Fruit fly (Drosophila melanogaster) whole organism, adult: ENCODE results near the gene CG2182.

ENCODE experiments used
- CG11617 ChIP-seq: fragments of 200-800 bp; sonication (Bioruptor generic); optimal IDR thresholded peaks from 2 replicates; lab custom pipeline; 2017; ENCODE audit warnings: mild to moderate bottlenecking, missing biosample characterization, missing genetic modification reagents, missing genetic modification characterization
- CG12768 ChIP-seq: fragments of 200-800 bp; sonication (Bioruptor generic); optimal IDR thresholded peaks from 2 replicates; lab custom pipeline; 2017; ENCODE audit warnings: missing biosample characterization, missing genetic modification characterization, mild to moderate bottlenecking, moderate library complexity, missing genetic modification reagents
- CG14711 ChIP-seq: fragments of 200-800 bp; sonication (Bioruptor generic); optimal IDR thresholded peaks from 2 replicates; lab custom pipeline; 2018; ENCODE audit warnings: missing biosample characterization, mild to moderate bottlenecking, missing genetic modification characterization, moderate library complexity
- CG1620 ChIP-seq: fragments of 200-800 bp; sonication (Bioruptor generic); optimal IDR thresholded peaks from 2 replicates; lab custom pipeline; 2016; ENCODE audit warnings: missing biosample characterization, missing genetic modification characterization
- CG33017 ChIP-seq: fragments of 200-800 bp; sonication (Bioruptor generic); optimal IDR thresholded peaks from 2 replicates; lab custom pipeline; 2018; ENCODE audit warnings: missing biosample characterization, mild to moderate bottlenecking, missing genetic modification characterization, moderate library complexity
- CG5204 ChIP-seq: fragments of 200-800 bp; sonication (Bioruptor generic); optimal IDR thresholded peaks from 2 replicates; lab custom pipeline; 2016; ENCODE audit warnings: missing biosample characterization, missing genetic modification characterization
- CG7045 ChIP-seq: fragments of 200-800 bp; sonication (Bioruptor generic); optimal IDR thresholded peaks from 2 replicates; lab custom pipeline; 2017; ENCODE audit warnings: missing biosample characterization, mild to moderate bottlenecking, missing genetic modification characterization
- CG7101 ChIP-seq: fragments of 200-800 bp; sonication (Bioruptor generic); optimal IDR thresholded peaks from 2 replicates; lab custom pipeline; 2018; ENCODE audit warnings: missing biosample characterization, mild to moderate bottlenecking, missing genetic modification characterization, moderate library complexity
- Clk ChIP-seq: fragments of 200-800 bp; sonication (Bioruptor generic); optimal IDR thresholded peaks from 2 replicates; lab custom pipeline; 2017; ENCODE audit warnings: missing biosample characterization, missing genetic modification characterization
- Crg-1 ChIP-seq: fragments of 200-800 bp; sonication (Bioruptor generic); optimal IDR thresholded peaks from 2 replicates; lab custom pipeline; 2016; ENCODE audit warnings: missing biosample characterization, missing genetic modification characterization
- Hr96 ChIP-seq: fragments of 200-800 bp; sonication (Bioruptor generic); optimal IDR thresholded peaks from 2 replicates; lab custom pipeline; 2016; ENCODE audit warnings: missing biosample characterization, missing genetic modification characterization
- Mnt ChIP-seq: fragments of 200-800 bp; sonication (Bioruptor generic); optimal IDR thresholded peaks from 2 replicates; lab custom pipeline; 2016; ENCODE audit warnings: missing biosample characterization, mild to moderate bottlenecking, missing genetic modification characterization
- bab1 ChIP-seq: fragments of 200-800 bp; sonication (Bioruptor generic); optimal IDR thresholded peaks from 3 replicates; lab custom pipeline; 2019; ENCODE audit warnings: missing biosample characterization, mild to moderate bottlenecking, missing genetic modification characterization, moderate library complexity
- cic ChIP-seq: fragments of 200-800 bp; sonication (Bioruptor generic); optimal IDR thresholded peaks from 2 replicates; lab custom pipeline; 2017; ENCODE audit warnings: missing biosample characterization, mild to moderate bottlenecking, missing genetic modification characterization, moderate library complexity
- cnc ChIP-seq, 2 experiments: fragments of >200 bp; optimal IDR thresholded peaks; 2 replicates each; lab custom pipeline; 2017
- kay ChIP-seq: fragments of 200-800 bp; sonication (Bioruptor generic); peaks from one replicate; lab custom pipeline; 2016; ENCODE audit warnings: missing biosample characterization, missing genetic modification characterization, borderline replicate concordance
- ovo ChIP-seq: fragments of 200-800 bp; sonication (Bioruptor generic); optimal IDR thresholded peaks from 2 replicates; lab custom pipeline; 2016; ENCODE audit warnings: missing biosample characterization, missing genetic modification characterization
- pad ChIP-seq: fragments of 200-800 bp; sonication (Bioruptor generic); optimal IDR thresholded peaks from 3 replicates; lab custom pipeline; 2017; ENCODE audit warnings: missing biosample characterization, missing genetic modification characterization, mild to moderate bottlenecking, moderate library complexity, missing genetic modification reagents
- tj ChIP-seq: fragments of 200-800 bp; sonication (Bioruptor generic); optimal IDR thresholded peaks from 3 replicates; lab custom pipeline; 2017; ENCODE audit warnings: missing biosample characterization, mild to moderate bottlenecking, missing genetic modification characterization, moderate library complexity
- toe ChIP-seq: fragments of 200-800 bp; sonication (Bioruptor generic); optimal IDR thresholded peaks from 2 replicates; lab custom pipeline; 2016; ENCODE audit warnings: missing biosample characterization, missing genetic modification characterization

CG2182 gene

dm6 chr3R:5622406-5622752 is 37.3 kb downstream of the CG2182 start:
- TF ChIP-seq cic (no peak), CG1620 (no peak), CG33017 (tag; lab: Kevin White, UChicago) (no peak), bab1 (GFP tag; lab: Kevin White, UChicago) (no peak), CG7101 (no peak), Clk (GFP tag; lab: Kevin White, UChicago) (no peak), CG14711 (tag; lab: Kevin White, UChicago) (no peak), CG5204 (no peak), toe (GFP tag; lab: Kevin White, UChicago) (no peak), Crg-1 (GFP tag; lab: Kevin White, UChicago) (no peak), cnc (optimal IDR thresholded peaks at IDR 0.05; lab: Kevin White, UChicago) (no peak), Hr96 (GFP tag; lab: Kevin White, UChicago) (no peak), kay (GFP tag; lab: Kevin White, UChicago) (no peak), CG7045 (GFP tag; lab: Kevin White, UChicago) (no peak), pad (GFP tag; lab: Kevin White, UChicago) (no peak), Mnt (GFP tag; lab: Kevin White, UChicago) (no peak), tj (no peak), CG12768 (GFP tag; lab: Kevin White, UChicago) (no peak), ovo (GFP tag; lab: Kevin White, UChicago) (no peak), CG11617 (GFP tag; lab: Kevin White, UChicago) (no peak)

- no peak for TF ChIP-seq CG7045 (GFP tag; lab: Kevin White, UChicago)
These were observed 37.9 kb downstream of the CG2182 start for dm6 chr3R:5621714-5622405.

dm6 chr3R:5620387-5620956 is 39.2 kb downstream of the CG2182 start:
- TF ChIP-seq tj: no peak
- TF ChIP-seq CG1620: no peak
- TF ChIP-seq kay (GFP tag; lab: Kevin White, UChicago): no peak
- TF ChIP-seq CG33017 (tag; lab: Kevin White, UChicago): no peak
- TF ChIP-seq CG14711 (tag; lab: Kevin White, UChicago): no peak
- peak; percentile 5 for TF ChIP-seq CG11617 (GFP tag; lab: Kevin White, UChicago)
- no peak for TF ChIP-seq toe (GFP tag; lab: Kevin White, UChicago)
- no peak for TF ChIP-seq CG7045 (GFP tag; lab: Kevin White, UChicago)

- TF ChIP-seq CG5204 (no peak), tj (no peak), Crg-1 (GFP tag; lab: Kevin White, UChicago) (no peak), CG14711 (tag; lab: Kevin White, UChicago) (no peak), CG33017 (tag; lab: Kevin White, UChicago) (no peak), CG7101 (no peak), cic (no peak), CG11617 (GFP tag; lab: Kevin White, UChicago) (no peak), CG7045 (GFP tag; lab: Kevin White, UChicago) (no peak), pad (GFP tag; lab: Kevin White, UChicago) (no peak), CG1620 (no peak), bab1 (GFP tag; lab: Kevin White, UChicago) (no peak), Hr96 (GFP tag; lab: Kevin White, UChicago) (no peak), Mnt (GFP tag; lab: Kevin White, UChicago) (no peak), CG12768 (GFP tag; lab: Kevin White, UChicago) (no peak)
These were observed 41.6 kb downstream of the CG2182 start for dm6 chr3R:5617923-5618623.

- TF ChIP-seq CG14711 (tag; lab: Kevin White, UChicago): no peak
- no peak for TF ChIP-seq CG11617 (GFP tag; lab: Kevin White, UChicago)
- no peak for TF ChIP-seq toe (GFP tag; lab: Kevin White, UChicago)
- TF ChIP-seq Crg-1 (GFP tag; lab: Kevin White, UChicago): no peak
- TF ChIP-seq kay (GFP tag; lab: Kevin White, UChicago): no peak
- TF ChIP-seq ovo (GFP tag; lab: Kevin White, UChicago): no peak
- no peak for TF ChIP-seq tj
- TF ChIP-seq cic: no peak
- TF ChIP-seq Hr96 (GFP tag; lab: Kevin White, UChicago): no peak
- no peak for TF ChIP-seq Clk (GFP tag; lab: Kevin White, UChicago)
- TF ChIP-seq cnc (optimal IDR thresholded peaks at IDR 0.05; lab: Kevin White, UChicago): no peak
- TF ChIP-seq CG12768 (GFP tag; lab: Kevin White, UChicago): no peak
- no peak for TF ChIP-seq CG33017 (tag; lab: Kevin White, UChicago)
- TF ChIP-seq CG5204: no peak
- no peak for TF ChIP-seq CG1620
- no peak for TF ChIP-seq Mnt (GFP tag; lab: Kevin White, UChicago)
- no peak for TF ChIP-seq pad (GFP tag; lab: Kevin White, UChicago)
These were observed 44.2 kb downstream of the CG2182 start for dm6 chr3R:5615484-5615883.

DNA sequence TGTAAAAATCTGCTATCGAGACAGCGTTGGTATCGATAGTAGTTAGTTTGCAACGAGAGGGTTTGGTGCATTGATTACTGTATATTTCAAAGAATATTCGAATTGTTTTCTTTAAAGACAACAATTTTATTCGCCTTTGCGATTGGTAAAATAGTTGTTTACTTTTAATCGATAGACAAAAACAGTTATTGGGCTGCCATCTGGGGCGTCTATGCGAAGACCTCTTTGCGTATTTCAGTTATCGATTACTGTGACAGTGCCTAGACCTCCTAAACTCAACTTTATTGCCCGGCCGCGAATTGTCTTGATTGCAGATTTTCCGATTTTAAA is 46.6 kb downstream of the CG2182 start, which contains the start of gene Atu:
TSS of gene Atu (plus strand) at position 245 of the 330 bp plus-strand sequence.
- TF ChIP-seq CG12768 (GFP tag; lab: Kevin White, UChicago) (peak; percentile 7), CG7101 (peak; percentile 23), pad (GFP tag; lab: Kevin White, UChicago) (peak; percentile 5), CG14711 (tag; lab: Kevin White, UChicago) (no peak), bab1 (GFP tag; lab: Kevin White, UChicago) (peak; percentile 40), Mnt (GFP tag; lab: Kevin White, UChicago) (peak; percentile 36), CG33017 (tag; lab: Kevin White, UChicago) (no peak), CG1620 (no peak), CG5204 (no peak), cic (no peak), CG7045 (GFP tag; lab: Kevin White, UChicago) (peak; percentile 23), CG11617 (GFP tag; lab: Kevin White, UChicago) (peak; percentile 59), Clk (GFP tag; lab: Kevin White, UChicago) (no peak), Hr96 (GFP tag; lab: Kevin White, UChicago) (no peak), Crg-1 (GFP tag; lab: Kevin White, UChicago) (peak; percentile 14), kay (GFP tag; lab: Kevin White, UChicago) (no peak), cnc (optimal IDR thresholded peaks at IDR 0.05; lab: Kevin White, UChicago) (no peak), ovo (GFP tag; lab: Kevin White, UChicago) (peak; percentile 46), tj (peak; percentile 26), toe (GFP tag; lab: Kevin White, UChicago) (no peak)
